Worm (Caenorhabditis elegans) whole organism, late embryonic: ENCODE measurements around the gene B0348.10.

ENCODE experiments used
- Y22D7AL.16 ChIP-seq: sonication (generic microtip); optimal IDR thresholded peaks from 2 replicates; lab custom pipeline; 2016; ENCODE audit warnings: missing genetic modification characterization, missing compliant biosample characterization
- ama-1 ChIP-seq: fragments of 150-350 bp; optimal IDR thresholded peaks from 2 replicates; lab custom pipeline; 2014
- ets-4 ChIP-seq: sonication (generic microtip); optimal IDR thresholded peaks from 2 replicates; lab custom pipeline; 2016; ENCODE audit warnings: missing genetic modification characterization, missing compliant biosample characterization
- npax-4 ChIP-seq: sonication (generic microtip); optimal IDR thresholded peaks from 2 replicates; lab custom pipeline; 2016; ENCODE audit warnings: missing genetic modification characterization, missing compliant biosample characterization
- ttx-3 ChIP-seq: sonication (generic microtip); optimal IDR thresholded peaks from 2 replicates; lab custom pipeline; 2016; ENCODE audit warnings: missing genetic modification reagents, missing genetic modification characterization, missing compliant biosample characterization

DNA sequence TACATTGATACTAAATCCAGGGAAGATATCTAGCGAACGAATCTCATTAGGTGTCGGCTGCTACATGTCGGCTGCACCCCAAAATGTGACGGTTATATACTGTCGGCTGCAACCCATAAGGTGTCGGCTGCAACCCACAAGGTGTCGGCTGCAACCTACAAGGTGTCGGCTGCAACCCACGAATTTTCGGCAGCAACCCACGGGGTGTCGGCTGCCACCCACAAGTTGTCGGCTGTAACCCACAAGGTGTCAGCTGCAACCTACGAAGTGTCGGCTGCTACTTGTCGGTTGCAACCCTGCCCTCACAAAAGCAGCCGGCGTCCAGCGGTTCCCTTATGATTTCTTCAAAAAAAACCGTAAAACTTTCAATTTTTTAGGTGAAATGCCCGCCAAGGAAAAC, 21.3 kb upstream of the B0348.10 start:
- no peak for TF ChIP-seq ets-4 (tag; lab: Kevin White, UChicago)
- no peak for TF ChIP-seq Y22D7AL.16 (tag; lab: Kevin White, UChicago)
- TF ChIP-seq npax-4 (tag; lab: Kevin White, UChicago) = no peak
- TF ChIP-seq ttx-3 (tag; lab: Kevin White, UChicago) = no peak
- no peak for TF ChIP-seq ama-1
